Worm (Caenorhabditis elegans) whole organism, L2 larva: ENCODE data around the gene T07F12.2.
A peak's percentile ranks its signal among the peaks of the same experiment; 100 is the strongest.

Experiments
- C34F6.9 ChIP-seq: fragments of 150-350 bp; optimal IDR thresholded peaks from 2 replicates; lab custom pipeline; 2014; ENCODE audit warnings: missing biosample characterization, missing genetic modification characterization
- F13H6.1 ChIP-seq: sonication (generic microtip); optimal IDR thresholded peaks from 2 replicates; lab custom pipeline; 2016; ENCODE audit warnings: missing genetic modification characterization, missing compliant biosample characterization
- R02D3.7 ChIP-seq: fragments of 150-350 bp; optimal IDR thresholded peaks from 2 replicates; lab custom pipeline; 2014; ENCODE audit warnings: missing biosample characterization, missing genetic modification characterization
- ZK546.5 ChIP-seq: sonication (generic microtip); optimal IDR thresholded peaks from 2 replicates; lab custom pipeline; 2017; ENCODE audit warnings: missing biosample characterization, missing genetic modification characterization
- alr-1 ChIP-seq: fragments of 150-350 bp; optimal IDR thresholded peaks from 2 replicates; lab custom pipeline; 2014; ENCODE audit warnings: missing biosample characterization, missing genetic modification characterization
- aly-2 ChIP-seq: fragments of 150-350 bp; optimal IDR thresholded peaks from 2 replicates; lab custom pipeline; 2014; ENCODE audit warnings: missing biosample characterization, missing genetic modification characterization
- blmp-1 ChIP-seq: sonication (generic microtip); optimal IDR thresholded peaks from 2 replicates; lab custom pipeline; 2017; ENCODE audit warnings: missing genetic modification characterization, mild to moderate bottlenecking, missing compliant biosample characterization, antibody characterized with exemption, moderate library complexity; ENCODE audit not compliant: insufficient read depth
- crh-2 ChIP-seq: sonication (generic microtip); optimal IDR thresholded peaks from 2 replicates; lab custom pipeline; 2017; ENCODE audit warnings: missing biosample characterization, missing genetic modification characterization
- elt-1 ChIP-seq: fragments of 150-350 bp; optimal IDR thresholded peaks from 2 replicates; lab custom pipeline; 2014; ENCODE audit warnings: missing biosample characterization, missing genetic modification characterization
- gmeb-1 ChIP-seq: fragments of 150-350 bp; optimal IDR thresholded peaks from 2 replicates; lab custom pipeline; 2014; ENCODE audit warnings: missing biosample characterization, missing genetic modification characterization
- lin-11 ChIP-seq: fragments of 150-350 bp; sonication (generic microtip); optimal IDR thresholded peaks from 2 replicates; lab custom pipeline; 2014; ENCODE audit warnings: missing biosample characterization, missing genetic modification characterization, inconsistent platforms, mixed read lengths
- lin-39 ChIP-seq: fragments of 150-350 bp; optimal IDR thresholded peaks from 2 replicates; lab custom pipeline; 2014; ENCODE audit warnings: missing biosample characterization, missing genetic modification reagents, missing genetic modification characterization
- mab-5 ChIP-seq: fragments of 150-350 bp; optimal IDR thresholded peaks from 2 replicates; lab custom pipeline; 2014; ENCODE audit warnings: missing biosample characterization, missing genetic modification characterization
- mbf-1 ChIP-seq: sonication (generic microtip); optimal IDR thresholded peaks from 2 replicates; lab custom pipeline; 2017; ENCODE audit warnings: missing biosample characterization, missing genetic modification characterization
- mdl-1 ChIP-seq, 2 experiments: fragments of 150-350 bp in 1 of 2; sonication (generic microtip) in 1 of 2; optimal IDR thresholded peaks; 2 replicates each; lab custom pipeline; 2017; ENCODE audit warnings: missing biosample characterization in 2 of 2, missing genetic modification characterization in 2 of 2
- nhr-10 ChIP-seq: sonication (generic microtip); optimal IDR thresholded peaks from 2 replicates; lab custom pipeline; 2017; ENCODE audit warnings: missing biosample characterization, missing genetic modification characterization
- nhr-11 ChIP-seq: fragments of 150-350 bp; optimal IDR thresholded peaks from 2 replicates; lab custom pipeline; 2014; ENCODE audit warnings: missing biosample characterization, missing genetic modification characterization
- nhr-12 ChIP-seq: fragments of 150-350 bp; optimal IDR thresholded peaks from 2 replicates; lab custom pipeline; 2014; ENCODE audit warnings: missing biosample characterization, missing genetic modification characterization
- nhr-129 ChIP-seq: fragments of 150-350 bp; optimal IDR thresholded peaks from 2 replicates; lab custom pipeline; 2014; ENCODE audit warnings: missing biosample characterization, missing genetic modification characterization
- nhr-25 ChIP-seq: fragments of 150-350 bp; sonication (generic microtip); optimal IDR thresholded peaks from 3 replicates; lab custom pipeline; 2014; ENCODE audit warnings: missing biosample characterization, missing genetic modification characterization
- nhr-77 ChIP-seq: fragments of 150-350 bp; optimal IDR thresholded peaks from 2 replicates; lab custom pipeline; 2014; ENCODE audit warnings: missing biosample characterization, missing genetic modification characterization
- sem-4 ChIP-seq: fragments of 150-350 bp; optimal IDR thresholded peaks from 2 replicates; lab custom pipeline; 2014; ENCODE audit warnings: missing biosample characterization, missing genetic modification reagents, missing genetic modification characterization
- skn-1 ChIP-seq: sonication (generic microtip); optimal IDR thresholded peaks from 2 replicates; lab custom pipeline; 2017; ENCODE audit warnings: missing biosample characterization, missing genetic modification characterization
- sma-3 ChIP-seq: sonication (generic microtip); optimal IDR thresholded peaks from 2 replicates; lab custom pipeline; 2016; ENCODE audit warnings: missing genetic modification reagents, missing genetic modification characterization, missing compliant biosample characterization
- sma-9 ChIP-seq, 2 experiments: fragments of 150-350 bp in 1 of 2; sonication (generic microtip) in 1 of 2; optimal IDR thresholded peaks; 2 replicates each; lab custom pipeline; 2014 to 2016; ENCODE audit warnings: missing genetic modification characterization in 2 of 2, mild to moderate bottlenecking in 1 of 2, missing biosample characterization in 1 of 2, missing compliant biosample characterization in 1 of 2, missing genetic modification reagents in 1 of 2, moderate library complexity in 1 of 2
- snpc-4 ChIP-seq: fragments of 150-350 bp; optimal IDR thresholded peaks from 2 replicates; lab custom pipeline; 2014; ENCODE audit warnings: missing biosample characterization, missing genetic modification characterization
- unc-39 ChIP-seq: fragments of 150-350 bp; optimal IDR thresholded peaks from 2 replicates; lab custom pipeline; 2014; ENCODE audit warnings: missing biosample characterization, missing genetic modification characterization
- unc-55 ChIP-seq: fragments of 150-350 bp; sonication (generic microtip); optimal IDR thresholded peaks from 3 replicates; lab custom pipeline; 2014; ENCODE audit warnings: missing biosample characterization, missing genetic modification reagents, missing genetic modification characterization
- zag-1 ChIP-seq: fragments of 150-350 bp; optimal IDR thresholded peaks from 2 replicates; lab custom pipeline; 2014; ENCODE audit warnings: missing biosample characterization, missing genetic modification characterization
- ztf-1 ChIP-seq: fragments of 200-800 bp; sonication (Bioruptor generic); conservative IDR thresholded peaks from 2 replicates; pipeline ENCODE4 v1.3.6; 2022; ENCODE audit warnings: missing genetic modification characterization, missing compliant biosample characterization
- ztf-11 ChIP-seq: sonication (generic microtip); optimal IDR thresholded peaks from 2 replicates; lab custom pipeline; 2017; ENCODE audit warnings: missing biosample characterization, missing genetic modification characterization

T07F12.2 gene

DNA sequence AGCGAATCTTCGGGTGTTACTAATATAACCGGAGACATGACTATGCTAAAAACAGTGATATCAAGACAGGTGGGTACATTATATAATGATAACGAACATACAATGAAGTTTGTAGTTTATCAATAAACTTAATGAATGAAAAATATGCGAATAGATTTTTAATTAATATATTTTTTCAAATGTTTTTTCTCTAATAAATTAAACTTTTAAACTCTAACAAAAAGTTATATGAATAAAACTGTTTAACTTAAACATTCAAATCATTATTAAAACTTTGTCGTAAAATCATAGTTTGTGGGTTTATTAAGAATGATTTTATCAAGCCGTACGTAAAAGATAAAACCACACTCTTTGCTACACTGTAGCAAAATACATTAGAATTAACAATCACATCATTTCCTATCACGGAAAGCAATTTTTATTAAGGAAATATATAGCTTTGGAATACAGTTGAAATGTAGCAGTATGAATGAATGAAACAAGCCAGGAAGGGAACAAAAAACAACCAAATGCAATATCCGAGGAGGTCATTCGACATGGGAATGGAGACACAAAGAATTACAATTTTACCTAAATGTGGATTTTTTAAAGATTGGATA is 31.0 kb downstream of the T07F12.2 start, which contains the start of gene K05B2.4:
Gene K05B2.4, minus strand, starts transcription at position 51 of the 599 bp plus-strand sequence.
- TF ChIP-seq mbf-1 (tag; lab: Kevin White, UChicago) (no peak), nhr-11 (tag; lab: Kevin White, UChicago) (no peak), blmp-1 (tag; lab: Kevin White, UChicago) (no peak), nhr-129 (tag; lab: Kevin White, UChicago) (no peak), nhr-25 (tag; lab: Kevin White, UChicago) (no peak), crh-2 (tag; lab: Kevin White, UChicago) (no peak), unc-39 (tag; lab: Kevin White, UChicago) (no peak), snpc-4 (tag; lab: Kevin White, UChicago) (no peak), nhr-10 (tag; lab: Kevin White, UChicago) (no peak), ztf-1 (GFP tag; lab: Robert Waterston, UW) (no peak), alr-1 (tag; lab: Kevin White, UChicago) (no peak), lin-39 (tag; lab: Kevin White, UChicago) (no peak), sma-3 (GFP tag; lab: Kevin White, UChicago) (no peak)

DNA sequence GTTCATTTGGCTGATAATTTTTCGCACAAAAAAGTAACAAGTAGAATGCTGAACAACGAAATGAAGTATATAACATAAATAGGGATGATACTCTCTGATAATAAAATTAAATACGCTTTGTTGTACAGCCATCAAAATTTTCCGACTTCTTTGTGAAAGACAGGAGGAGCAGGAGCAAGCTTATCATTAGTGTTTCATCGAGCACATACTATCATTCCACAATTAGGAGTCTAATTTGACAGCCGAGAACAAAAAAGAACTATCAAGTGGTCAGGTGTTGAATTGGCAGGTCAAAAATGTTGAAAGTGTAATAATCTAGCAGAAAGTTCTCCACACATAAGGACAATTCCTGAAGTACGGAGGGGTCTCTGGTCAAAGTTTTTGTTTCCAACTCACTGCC is 38.1 kb downstream of the T07F12.2 start:
- TF ChIP-seq ZK546.5 (tag; lab: Kevin White, UChicago) (no peak), nhr-10 (tag; lab: Kevin White, UChicago) (no peak), sma-9 (GFP tag; optimal IDR thresholded peaks at IDR 0.05; lab: Kevin White, UChicago) (no peak), sma-9 (tag; optimal IDR thresholded peaks at IDR 0.05; lab: Kevin White, UChicago) (no peak), blmp-1 (tag; lab: Kevin White, UChicago) (no peak)

- TF ChIP-seq ZK546.5 (tag; lab: Kevin White, UChicago) (no peak), unc-39 (tag; lab: Kevin White, UChicago) (no peak), aly-2 (tag; lab: Kevin White, UChicago) (no peak), ztf-11 (tag; lab: Kevin White, UChicago) (no peak), zag-1 (tag; lab: Kevin White, UChicago) (no peak), sem-4 (no peak), gmeb-1 (no peak), nhr-77 (tag; lab: Kevin White, UChicago) (no peak), F13H6.1 (tag; lab: Kevin White, UChicago) (no peak), unc-55 (GFP tag; lab: Kevin White, UChicago) (no peak), lin-11 (no peak), mdl-1 (tag; optimal IDR thresholded peaks at IDR 0.05; lab: Kevin White, UChicago) (no peak), nhr-10 (tag; lab: Kevin White, UChicago) (no peak)
- TF ChIP-seq, all 48 proteins: peak for 0
Observed at ce11 chrX:4929657-4930056, 39.6 kb downstream of the T07F12.2 start, which contains the start of gene mct-4. Gene mct-4, minus strand, starts transcription at chrX:4929757.

DNA sequence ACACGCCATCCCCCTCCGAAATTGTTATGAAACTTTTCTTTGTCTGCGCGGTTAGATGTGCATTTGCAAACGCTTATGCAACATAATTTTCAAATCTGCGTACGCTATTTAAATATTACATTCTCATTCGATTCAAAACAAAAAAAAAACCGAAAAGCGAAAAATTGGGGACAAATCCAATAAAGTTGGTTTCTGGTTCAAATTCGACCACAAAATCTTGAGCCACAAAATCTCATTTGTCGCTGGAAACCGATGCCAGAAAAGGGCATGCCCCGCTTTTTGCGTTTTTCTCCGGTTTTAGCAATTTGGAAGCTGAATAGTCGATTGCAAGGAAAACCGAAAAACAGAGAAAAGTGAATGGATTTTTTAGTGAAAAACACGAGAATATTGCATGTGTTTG is 42.0 kb downstream of the T07F12.2 start:
- no peak for TF ChIP-seq nhr-12 (tag; lab: Kevin White, UChicago)
- TF ChIP-seq F13H6.1 (tag; lab: Kevin White, UChicago), result no peak

- TF ChIP-seq elt-1 (tag; lab: Kevin White, UChicago), result no peak
- no peak for TF ChIP-seq R02D3.7 (tag; lab: Kevin White, UChicago)
- TF ChIP-seq nhr-11 (tag; lab: Kevin White, UChicago), result no peak
- TF ChIP-seq unc-55 (GFP tag; lab: Kevin White, UChicago), result peak; percentile 25
- peak; percentile 35 for TF ChIP-seq C34F6.9 (tag; lab: Kevin White, UChicago)
- no peak for TF ChIP-seq skn-1 (tag; lab: Kevin White, UChicago)
- TF ChIP-seq nhr-129 (tag; lab: Kevin White, UChicago), result no peak
- TF ChIP-seq lin-11, result peak; percentile 14
- TF ChIP-seq snpc-4 (tag; lab: Kevin White, UChicago), result no peak
Observed at ce11 chrX:4932964-4933363, 42.9 kb downstream of the T07F12.2 start.

DNA sequence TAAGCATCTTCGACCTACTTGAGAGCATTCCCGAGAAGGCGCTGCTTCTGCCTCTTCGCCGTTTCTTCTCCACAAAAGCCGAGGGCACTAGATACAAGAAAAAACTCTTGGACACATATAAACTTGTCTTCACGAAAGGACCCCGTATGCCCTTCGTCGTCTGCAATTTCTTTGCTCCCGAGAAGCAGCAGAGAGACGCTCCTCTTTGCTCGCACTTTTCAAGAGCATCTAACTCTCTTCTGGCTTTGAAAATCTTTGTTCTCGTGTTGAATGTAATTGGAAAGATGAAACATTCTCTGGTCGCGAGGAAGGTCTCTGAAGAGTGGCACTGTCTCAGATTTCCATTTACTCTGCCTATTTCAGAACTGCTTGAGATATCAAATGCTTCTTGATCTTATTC is 48.9 kb downstream of the T07F12.2 start:
- no peak for TF ChIP-seq elt-1 (tag; lab: Kevin White, UChicago)
- no peak for TF ChIP-seq nhr-77 (tag; lab: Kevin White, UChicago)
- no peak for TF ChIP-seq mab-5
- no peak for TF ChIP-seq nhr-10 (tag; lab: Kevin White, UChicago)
- no peak for TF ChIP-seq nhr-12 (tag; lab: Kevin White, UChicago)
- no peak for TF ChIP-seq R02D3.7 (tag; lab: Kevin White, UChicago)
- TF ChIP-seq gmeb-1, result no peak
- no peak for TF ChIP-seq blmp-1 (tag; lab: Kevin White, UChicago)
- no peak for TF ChIP-seq mbf-1 (tag; lab: Kevin White, UChicago)
- TF ChIP-seq, all 48 proteins: peak for 0
